Fruit fly (Drosophila melanogaster) whole organism: ENCODE results near the gene CG14960.

Experiments
- CG8478 ChIP-seq: fragments of >200 bp; optimal IDR thresholded peaks from 2 replicates; lab custom pipeline; 2018; ENCODE audit warnings: inconsistent platforms
- Dll ChIP-seq: fragments of >200 bp; optimal IDR thresholded peaks from 2 replicates; lab custom pipeline; 2017
- EcR ChIP-seq, 2 experiments: fragments of >200 bp; optimal IDR thresholded peaks; 2 replicates each; lab custom pipeline; 2017; ENCODE audit warnings: missing biosample characterization in 2 of 2, missing genetic modification characterization in 2 of 2, missing genetic modification reagents in 2 of 2
- pan ChIP-seq: fragments of >200 bp; optimal IDR thresholded peaks from 2 replicates; lab custom pipeline; 2017
- psq ChIP-seq: fragments of >200 bp; optimal IDR thresholded peaks from 2 replicates; lab custom pipeline; 2017
- usp ChIP-seq: fragments of >200 bp; optimal IDR thresholded peaks from 2 replicates; lab custom pipeline; 2017; ENCODE audit warnings: missing biosample characterization, missing genetic modification characterization, mixed read lengths

CG14960 gene

DNA sequence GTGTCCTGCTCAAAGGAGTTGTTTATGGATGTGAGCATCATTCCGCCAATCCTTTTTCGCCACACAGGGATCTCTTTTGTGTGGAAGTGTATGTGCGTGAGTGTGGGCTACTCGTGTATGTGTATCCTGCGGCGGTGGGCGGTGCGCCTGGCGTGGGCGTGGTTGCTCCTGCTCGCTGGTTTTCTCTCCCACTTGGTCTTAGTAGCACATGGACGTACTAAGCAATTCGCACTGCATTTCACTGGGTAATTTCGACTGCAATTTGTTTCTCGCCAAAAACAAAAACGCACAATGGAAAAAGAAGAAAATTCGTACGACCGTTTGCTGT lies 54.7 kb downstream of the CG14960 start:
- no peak for TF ChIP-seq Dll
- no peak for TF ChIP-seq EcR (GFP tag; optimal IDR thresholded peaks at IDR 0.05; lab: Kevin White, UChicago)
- TF ChIP-seq usp = no peak
- no peak for TF ChIP-seq psq
- TF ChIP-seq pan (lab: Kevin White, UChicago) = no peak
- no peak for TF ChIP-seq CG8478
